Worm (Caenorhabditis elegans) whole organism, L4 larva: ENCODE measurements around the gene C35B1.2.

Experiments
- F26F4.8 ChIP-seq: fragments of 200-800 bp; sonication (Bioruptor generic); conservative IDR thresholded peaks from 2 replicates; pipeline ENCODE4 v1.3.6; 2022; ENCODE audit warnings: missing genetic modification characterization, missing compliant biosample characterization
- R02D3.7 ChIP-seq: fragments of 150-350 bp; sonication (generic microtip); optimal IDR thresholded peaks from 3 replicates; lab custom pipeline; 2014; ENCODE audit warnings: missing biosample characterization, missing genetic modification characterization
- T26A8.4 ChIP-seq: fragments of 200-800 bp; sonication (Bioruptor generic); IDR thresholded peaks from 2 replicates; pipeline ENCODE4 v1.3.6; 2022; ENCODE audit warnings: missing genetic modification characterization, missing compliant biosample characterization
- Y48G9A.11 ChIP-seq: fragments of 200-800 bp; sonication (Bioruptor generic); IDR thresholded peaks from 2 replicates; pipeline ENCODE4 v1.3.6; 2022; ENCODE audit warnings: missing genetic modification reagents, missing genetic modification characterization, missing compliant biosample characterization
- ZK337.2 ChIP-seq: fragments of 200-800 bp; sonication (Bioruptor generic); IDR thresholded peaks from 2 replicates; pipeline ENCODE4 v1.3.6; 2022; ENCODE audit warnings: missing genetic modification reagents, missing genetic modification characterization, missing compliant biosample characterization
- aha-1 ChIP-seq: fragments of 150-350 bp; peaks from one replicate; lab custom pipeline; 2014; ENCODE audit warnings: missing biosample characterization, missing genetic modification characterization
- aly-2 ChIP-seq: sonication (generic microtip); optimal IDR thresholded peaks from 2 replicates; lab custom pipeline; 2018; ENCODE audit warnings: missing biosample characterization, missing genetic modification characterization
- attf-4 ChIP-seq: sonication (generic microtip); optimal IDR thresholded peaks from 3 replicates; lab custom pipeline; 2017; ENCODE audit warnings: missing biosample characterization, missing genetic modification characterization
- ceh-20 ChIP-seq: fragments of 200-800 bp; sonication (Bioruptor generic); IDR thresholded peaks from 2 replicates; pipeline ENCODE4 v1.3.6; 2022; ENCODE audit warnings: missing genetic modification reagents, missing genetic modification characterization, missing compliant biosample characterization
- ceh-44 ChIP-seq: fragments of 200-800 bp; sonication (Bioruptor generic); IDR thresholded peaks from 2 replicates; pipeline ENCODE4 v1.3.6; 2022; ENCODE audit warnings: missing genetic modification reagents, missing genetic modification characterization, missing compliant biosample characterization
- ceh-82 ChIP-seq: sonication (generic microtip); optimal IDR thresholded peaks from 2 replicates; lab custom pipeline; 2017; ENCODE audit warnings: missing biosample characterization, missing genetic modification characterization
- daf-16 ChIP-seq, 3 experiments: sonication (generic microtip); optimal IDR thresholded peaks; 2 replicates each; lab custom pipeline; 2016 to 2017; ENCODE audit warnings: missing genetic modification characterization in 3 of 3, missing genetic modification reagents in 3 of 3, mild to moderate bottlenecking in 2 of 3, missing compliant biosample characterization in 2 of 3, missing biosample characterization in 1 of 3, moderate library complexity in 1 of 3
- dmd-9 ChIP-seq: fragments of 200-800 bp; sonication (Bioruptor generic); IDR thresholded peaks from 2 replicates; pipeline ENCODE4 v1.3.6; 2022; ENCODE audit warnings: missing genetic modification reagents, missing genetic modification characterization, missing compliant biosample characterization
- dpl-1 ChIP-seq: fragments of 150-350 bp; optimal IDR thresholded peaks from 2 replicates; lab custom pipeline; 2014; ENCODE audit warnings: missing biosample characterization, missing genetic modification reagents, missing genetic modification characterization
- duxl-1 ChIP-seq: sonication (generic microtip); optimal IDR thresholded peaks from 2 replicates; lab custom pipeline; 2016; ENCODE audit warnings: mild to moderate bottlenecking, missing genetic modification characterization, moderate library complexity, missing compliant biosample characterization; ENCODE audit not compliant: poor library complexity
- egl-27 ChIP-seq: sonication (generic microtip); optimal IDR thresholded peaks from 3 replicates; lab custom pipeline; 2017; ENCODE audit warnings: missing biosample characterization, missing genetic modification reagents, missing genetic modification characterization
- fkh-10 ChIP-seq: fragments of 150-350 bp; optimal IDR thresholded peaks from 2 replicates; lab custom pipeline; 2014; ENCODE audit warnings: missing biosample characterization, missing genetic modification reagents, missing genetic modification characterization
- hlh-11 ChIP-seq: fragments of 200-800 bp; sonication (Bioruptor generic); optimal IDR thresholded peaks from 2 replicates; lab custom pipeline; 2018; ENCODE audit warnings: mild to moderate bottlenecking, missing genetic modification characterization, missing compliant biosample characterization
- hlh-30 ChIP-seq: sonication (generic microtip); optimal IDR thresholded peaks from 2 replicates; lab custom pipeline; 2017; ENCODE audit warnings: antibody characterized with exemption, mild to moderate bottlenecking, missing genetic modification characterization, missing compliant biosample characterization; ENCODE audit not compliant: insufficient read depth
- jun-1 ChIP-seq: fragments of 150-350 bp; optimal IDR thresholded peaks from 2 replicates; lab custom pipeline; 2014; ENCODE audit warnings: missing biosample characterization, missing genetic modification reagents, missing genetic modification characterization
- lin-15B ChIP-seq: fragments of 150-350 bp; sonication (generic microtip); optimal IDR thresholded peaks from 3 replicates; lab custom pipeline; 2014; ENCODE audit warnings: missing biosample characterization, missing genetic modification characterization
- lin-38 ChIP-seq: fragments of 200-800 bp; sonication (Bioruptor generic); IDR thresholded peaks from 2 replicates; pipeline ENCODE4 v1.3.6; 2022; ENCODE audit warnings: missing genetic modification reagents, missing genetic modification characterization, missing compliant biosample characterization
- lsy-2 ChIP-seq, 2 experiments: fragments of 150-350 bp in 1 of 2; sonication (generic microtip) in 1 of 2; optimal IDR thresholded peaks; 2 replicates each; lab custom pipeline; 2014 to 2017; ENCODE audit warnings: missing biosample characterization in 2 of 2, missing genetic modification characterization in 2 of 2
- madf-9 ChIP-seq: fragments of 200-800 bp; sonication (Bioruptor generic); conservative IDR thresholded peaks from 2 replicates; pipeline ENCODE4 v1.3.6; 2022; ENCODE audit warnings: missing genetic modification reagents, missing genetic modification characterization, missing compliant biosample characterization
- mep-1 ChIP-seq: fragments of 150-350 bp; sonication (generic microtip); optimal IDR thresholded peaks from 3 replicates; lab custom pipeline; 2014; ENCODE audit warnings: missing biosample characterization, missing genetic modification characterization
- mes-2 ChIP-seq: sonication (generic microtip); optimal IDR thresholded peaks from 2 replicates; lab custom pipeline; 2016; ENCODE audit warnings: missing genotype, mild to moderate bottlenecking, missing genetic modification characterization, missing compliant biosample characterization; ENCODE audit not compliant: poor library complexity, severe bottlenecking
- nhr-10 ChIP-seq: fragments of 150-350 bp; optimal IDR thresholded peaks from 2 replicates; lab custom pipeline; 2014; ENCODE audit warnings: missing biosample characterization, missing genetic modification characterization
- nhr-28 ChIP-seq: fragments of 150-350 bp; optimal IDR thresholded peaks from 2 replicates; lab custom pipeline; 2014; ENCODE audit warnings: missing biosample characterization, missing genetic modification characterization
- nhr-76 ChIP-seq: fragments of 150-350 bp; optimal IDR thresholded peaks from 2 replicates; lab custom pipeline; 2014; ENCODE audit warnings: missing biosample characterization, missing genetic modification characterization
- pqm-1 ChIP-seq: sonication (generic microtip); optimal IDR thresholded peaks from 2 replicates; lab custom pipeline; 2017; ENCODE audit warnings: missing biosample characterization, missing genetic modification characterization
- rbr-2 ChIP-seq: sonication (generic microtip); optimal IDR thresholded peaks from 2 replicates; lab custom pipeline; 2016; ENCODE audit warnings: missing genotype, missing genetic modification characterization, missing compliant biosample characterization
- spr-3 ChIP-seq: fragments of 200-800 bp; sonication (Bioruptor generic); optimal IDR thresholded peaks from 2 replicates; lab custom pipeline; 2018; ENCODE audit warnings: mild to moderate bottlenecking, missing genetic modification characterization, missing compliant biosample characterization
- tra-1 ChIP-seq: fragments of 200-800 bp; sonication (Bioruptor generic); IDR thresholded peaks from 2 replicates; pipeline ENCODE4 v1.3.6; 2022; ENCODE audit warnings: missing genetic modification reagents, missing genetic modification characterization, missing compliant biosample characterization
- unc-62 ChIP-seq, 3 experiments: fragments of 150-350 bp in 1 of 3; sonication (generic microtip); optimal IDR thresholded peaks in 2 of 3; peaks in 1 of 3; 1 replicate in 1 of 3; 2 replicates in 2 of 3; lab custom pipeline; 2014 to 2017; ENCODE audit warnings: missing biosample characterization in 3 of 3, missing genetic modification characterization in 3 of 3, missing genetic modification reagents in 3 of 3, missing genotype in 1 of 3
- zfp-3 ChIP-seq: fragments of 200-800 bp; sonication (Bioruptor generic); conservative IDR thresholded peaks from 2 replicates; pipeline ENCODE4 v1.3.6; 2022; ENCODE audit warnings: missing genetic modification reagents, missing genetic modification characterization, missing compliant biosample characterization

The C35B1.2 gene

ce11 chrIV:4093087-4093486, 7.1 kb downstream of the C35B1.2 start (continued):
- peak; percentile 57 for TF ChIP-seq duxl-1
- TF ChIP-seq tra-1 (GFP tag; lab: Robert Waterston, UW): peak; percentile 62; the same call in 1 of the 2 replicates
- peak; percentile 53; the same call in 1 of the 2 replicates for TF ChIP-seq T26A8.4 (GFP tag; lab: Robert Waterston, UW)
- peak; percentile 56 for TF ChIP-seq nhr-28
- peak; percentile 55 for TF ChIP-seq lin-38

- TF ChIP-seq lsy-2 (tag; optimal IDR thresholded peaks at IDR 0.05; lab: Kevin White, UChicago) (peak in 1 of 2 experiments; percentile 12), spr-3 (GFP tag; lab: Kevin White, UChicago) (no peak), Y48G9A.11 (GFP tag; lab: Robert Waterston, UW) (no peak), lin-15B (no peak), ceh-20 (GFP tag; lab: Robert Waterston, UW) (0 out of 2 replicates have a peak, but pooled peaks have one; percentile 20), dpl-1 (GFP tag; lab: Kevin White, UChicago) (no peak), daf-16 (GFP tag; optimal IDR thresholded peaks at IDR 0.05; lab: Kevin White, UChicago) (peak in 1 of 2 experiments; percentile 69), daf-16 (tag; optimal IDR thresholded peaks at IDR 0.05; lab: Kevin White, UChicago) (no peak), jun-1 (no peak), mes-2 (peak; percentile 1), ceh-82 (tag; lab: Kevin White, UChicago) (no peak), mep-1 (tag; lab: Kevin White, UChicago) (no peak), egl-27 (tag; lab: Kevin White, UChicago) (no peak), nhr-76 (tag; lab: Kevin White, UChicago) (no peak), dmd-9 (no peak), nhr-28 (no peak), ceh-44 (GFP tag; lab: Robert Waterston, UW) (no peak), ZK337.2 (GFP tag; lab: Robert Waterston, UW) (no peak), nhr-10 (tag; lab: Kevin White, UChicago) (no peak), aha-1 (tag; lab: Kevin White, UChicago) (peak; percentile 86), zfp-3 (no peak), hlh-11 (peak; percentile 16)
Observed at ce11 chrIV:4094364-4094763, 8.4 kb downstream of the C35B1.2 start.

- TF ChIP-seq pqm-1 (tag; lab: Kevin White, UChicago) (no peak), aha-1 (tag; lab: Kevin White, UChicago) (peak; percentile 61), rbr-2 (tag; lab: Kevin White, UChicago) (no peak), fkh-10 (GFP tag; lab: Kevin White, UChicago) (no peak), aly-2 (tag; lab: Kevin White, UChicago) (no peak), madf-9 (GFP tag; lab: Robert Waterston, UW) (peak; percentile 26; the same call in 1 of the 2 replicates)
Observed at ce11 chrIV:4096940-4097339, 10.9 kb downstream of the C35B1.2 start.

- no peak for TF ChIP-seq R02D3.7 (tag; lab: Kevin White, UChicago)
- TF ChIP-seq F26F4.8 (GFP tag; lab: Robert Waterston, UW): no peak
- peak in 1 of 2 experiments; percentile 95 for TF ChIP-seq daf-16 (GFP tag; optimal IDR thresholded peaks at IDR 0.05; lab: Kevin White, UChicago)
- TF ChIP-seq daf-16 (tag; optimal IDR thresholded peaks at IDR 0.05; lab: Kevin White, UChicago): no peak
- peak; percentile 45 for TF ChIP-seq hlh-30 (tag; lab: Kevin White, UChicago)
Observed at ce11 chrIV:4099773-4100172, 13.8 kb downstream of the C35B1.2 start.

ce11 chrIV:4102720-4103119, 16.7 kb downstream of the C35B1.2 start, which contains the start of gene ubc-1:
ubc-1 (plus strand) TSS chrIV:4103020.
- TF ChIP-seq unc-62 (GFP tag; optimal IDR thresholded peaks at IDR 0.05 in 1 of 2; lab: Kevin White, UChicago): peak in 1 of 2 experiments; percentile 58
- no peak for TF ChIP-seq unc-62 (tag; optimal IDR thresholded peaks at IDR 0.05; lab: Kevin White, UChicago)
- no peak for TF ChIP-seq attf-4
